Fruit fly (Drosophila melanogaster) whole organism, embryonic: ENCODE data around the gene CG34008.

Experiments used
- CG10274 ChIP-seq: fragments of 200-800 bp; sonication (Bioruptor generic); optimal IDR thresholded peaks from 3 replicates; lab custom pipeline; 2017; ENCODE audit warnings: missing biosample characterization, mild to moderate bottlenecking, missing genetic modification characterization
- CG10543 ChIP-seq: fragments of 200-800 bp; sonication (Bioruptor generic); optimal IDR thresholded peaks from 3 replicates; lab custom pipeline; 2017; ENCODE audit warnings: missing biosample characterization, mild to moderate bottlenecking, missing genetic modification characterization, moderate library complexity
- CG10654 ChIP-seq: fragments of 200-800 bp; sonication (Bioruptor generic); optimal IDR thresholded peaks from 2 replicates; lab custom pipeline; 2016; ENCODE audit warnings: missing biosample characterization, missing genetic modification characterization
- CG11093 ChIP-seq: fragments of 200-800 bp; sonication (Bioruptor generic); IDR thresholded peaks from 3 replicates; pipeline ENCODE4 v1.3.6; 2022; ENCODE audit warnings: missing biosample characterization, missing genetic modification characterization
- CG11504 ChIP-seq: fragments of 200-800 bp; sonication (Bioruptor generic); optimal IDR thresholded peaks from 3 replicates; lab custom pipeline; 2019; ENCODE audit warnings: missing biosample characterization, mild to moderate bottlenecking, missing genetic modification characterization, moderate library complexity
- CG11560 ChIP-seq: fragments of 200-800 bp; sonication (Bioruptor generic); IDR thresholded peaks from 3 replicates; pipeline ENCODE4 v1.3.6; 2022; ENCODE audit warnings: missing biosample characterization, missing genetic modification characterization
- CG12104 ChIP-seq: fragments of 200-800 bp; sonication (Bioruptor generic); optimal IDR thresholded peaks from 3 replicates; lab custom pipeline; 2016; ENCODE audit warnings: missing biosample characterization, missing genetic modification characterization
- CG12236 ChIP-seq: fragments of 200-800 bp; sonication (Bioruptor generic); optimal IDR thresholded peaks from 2 replicates; lab custom pipeline; 2016; ENCODE audit warnings: missing biosample characterization, missing genetic modification characterization
- CG1233 ChIP-seq: fragments of 200-800 bp; sonication (Bioruptor generic); optimal IDR thresholded peaks from 4 replicates; lab custom pipeline; 2018; ENCODE audit warnings: missing biosample characterization, mild to moderate bottlenecking, missing genetic modification characterization
- CG13287 ChIP-seq: fragments of 200-800 bp; sonication (Bioruptor generic); IDR thresholded peaks from 2 replicates; pipeline ENCODE4 v1.3.6; 2022; ENCODE audit warnings: missing biosample characterization, missing genetic modification characterization; ENCODE audit not compliant: partially characterized antibody
- CG15011 ChIP-seq: fragments of 200-800 bp; sonication (Bioruptor generic); optimal IDR thresholded peaks from 3 replicates; lab custom pipeline; 2018; ENCODE audit warnings: missing biosample characterization, mild to moderate bottlenecking, missing genetic modification characterization
- CG1603 ChIP-seq: fragments of 200-800 bp; sonication (Bioruptor generic); optimal IDR thresholded peaks from 2 replicates; lab custom pipeline; 2019; ENCODE audit warnings: missing biosample characterization, mild to moderate bottlenecking, missing genetic modification characterization, moderate library complexity
- CG16863 ChIP-seq: fragments of 200-800 bp; sonication (Bioruptor generic); optimal IDR thresholded peaks from 3 replicates; lab custom pipeline; 2016; ENCODE audit warnings: missing biosample characterization, missing genetic modification characterization
- CG18011 ChIP-seq: fragments of 200-800 bp; sonication (Bioruptor generic); optimal IDR thresholded peaks from 2 replicates; lab custom pipeline; 2017; ENCODE audit warnings: missing biosample characterization, missing genetic modification characterization, mild to moderate bottlenecking, moderate library complexity, missing genotype
- CG18619 ChIP-seq: fragments of 200-800 bp; sonication (Bioruptor generic); optimal IDR thresholded peaks from 3 replicates; lab custom pipeline; 2017; ENCODE audit warnings: missing biosample characterization, mild to moderate bottlenecking, missing genetic modification characterization
- CG2116 ChIP-seq: fragments of 200-800 bp; sonication (Bioruptor generic); optimal IDR thresholded peaks from 3 replicates; lab custom pipeline; 2018; ENCODE audit warnings: missing biosample characterization, mild to moderate bottlenecking, missing genetic modification characterization
- CG3163 ChIP-seq: fragments of 200-800 bp; sonication (Bioruptor generic); optimal IDR thresholded peaks from 3 replicates; lab custom pipeline; 2016; ENCODE audit warnings: missing biosample characterization, missing genetic modification characterization
- CG3281 ChIP-seq: fragments of 200-800 bp; sonication (Bioruptor generic); optimal IDR thresholded peaks from 3 replicates; lab custom pipeline; 2017; ENCODE audit warnings: missing biosample characterization, mild to moderate bottlenecking, missing genetic modification characterization
- CG4617 ChIP-seq: fragments of 200-800 bp; sonication (Bioruptor generic); optimal IDR thresholded peaks from 3 replicates; lab custom pipeline; 2016; ENCODE audit warnings: missing biosample characterization, missing genetic modification characterization, borderline replicate concordance
- CG6689 ChIP-seq: fragments of 200-800 bp; sonication (Bioruptor generic); IDR thresholded peaks from 2 replicates; pipeline ENCODE4 v1.3.6; 2022; ENCODE audit warnings: missing biosample characterization, missing genetic modification characterization
- CG7372 ChIP-seq: fragments of 200-800 bp; sonication (Bioruptor generic); IDR thresholded peaks from 2 replicates; pipeline ENCODE4 v1.3.6; 2022; ENCODE audit warnings: missing biosample characterization, missing genetic modification characterization
- CG8089 ChIP-seq: fragments of 200-800 bp; sonication (Bioruptor generic); optimal IDR thresholded peaks from 3 replicates; lab custom pipeline; 2016; ENCODE audit warnings: missing biosample characterization, missing genetic modification characterization
- CG8388 ChIP-seq: fragments of 200-800 bp; sonication (Bioruptor generic); optimal IDR thresholded peaks from 2 replicates; lab custom pipeline; 2019; ENCODE audit warnings: missing biosample characterization, mild to moderate bottlenecking, missing genetic modification characterization, moderate library complexity
- CG9215 ChIP-seq: fragments of 200-800 bp; sonication (Bioruptor generic); IDR thresholded peaks from 2 replicates; pipeline ENCODE4 v1.3.6; 2022; ENCODE audit warnings: missing biosample characterization, missing genetic modification characterization
- CG9437 ChIP-seq: fragments of 200-800 bp; sonication (Bioruptor generic); optimal IDR thresholded peaks from 2 replicates; lab custom pipeline; 2018; ENCODE audit warnings: missing biosample characterization, mild to moderate bottlenecking, missing genetic modification characterization
- HHEX ChIP-seq: fragments of 200-800 bp; sonication (Bioruptor generic); optimal IDR thresholded peaks from 3 replicates; lab custom pipeline; 2017; ENCODE audit warnings: missing biosample characterization, mild to moderate bottlenecking, missing genetic modification characterization, missing genetic modification reagents
- Hand ChIP-seq: fragments of 200-800 bp; sonication (Bioruptor generic); optimal IDR thresholded peaks from 2 replicates; lab custom pipeline; 2017; ENCODE audit warnings: mild to moderate bottlenecking, missing biosample characterization, missing genetic modification reagents, missing genetic modification characterization
- Hey ChIP-seq: fragments of 200-800 bp; sonication (Bioruptor generic); optimal IDR thresholded peaks from 3 replicates; lab custom pipeline; 2018; ENCODE audit warnings: missing biosample characterization, mild to moderate bottlenecking, missing genetic modification characterization
- Hmr ChIP-seq: fragments of 200-800 bp; sonication (Bioruptor generic); optimal IDR thresholded peaks from 3 replicates; lab custom pipeline; 2017; ENCODE audit warnings: mild to moderate bottlenecking, missing biosample characterization, missing genetic modification reagents, missing genetic modification characterization
- Sry-β ChIP-seq: fragments of 200-800 bp; sonication (Bioruptor generic); optimal IDR thresholded peaks from 2 replicates; lab custom pipeline; 2018; ENCODE audit warnings: missing biosample characterization, mild to moderate bottlenecking, missing genetic modification characterization, moderate library complexity
- Stat92E ChIP-seq, 3 experiments: fragments of >200 bp in 2 of 3; fragments of 200-800 bp in 1 of 3; sonication (Bioruptor generic) in 1 of 3; optimal IDR thresholded peaks; 2 replicates each; lab custom pipeline; 2017 to 2019; ENCODE audit warnings: missing biosample characterization in 3 of 3, missing genetic modification characterization in 3 of 3, mild to moderate bottlenecking in 1 of 3, moderate library complexity in 1 of 3
- YL-1 ChIP-seq: fragments of 200-800 bp; sonication (Bioruptor generic); optimal IDR thresholded peaks from 3 replicates; lab custom pipeline; 2017; ENCODE audit warnings: missing biosample characterization, mild to moderate bottlenecking, missing genetic modification characterization
- ab ChIP-seq: fragments of 200-800 bp; sonication (Bioruptor generic); optimal IDR thresholded peaks from 2 replicates; lab custom pipeline; 2016; ENCODE audit warnings: missing biosample characterization, missing genetic modification characterization
- dm ChIP-seq: fragments of 200-800 bp; sonication (Bioruptor generic); optimal IDR thresholded peaks from 3 replicates; lab custom pipeline; 2016; ENCODE audit warnings: missing biosample characterization, missing genetic modification characterization
- dysf ChIP-seq: fragments of 200-800 bp; sonication (Bioruptor generic); IDR thresholded peaks from 3 replicates; pipeline ENCODE4 v1.3.6; 2022; ENCODE audit warnings: missing biosample characterization, missing genetic modification characterization
- eve ChIP-seq, 2 experiments: fragments of >200 bp; optimal IDR thresholded peaks; 2 replicates each; lab custom pipeline; 2017; ENCODE audit warnings: missing biosample characterization in 2 of 2, missing genetic modification characterization in 2 of 2
- fru ChIP-seq: fragments of >200 bp; optimal IDR thresholded peaks from 2 replicates; lab custom pipeline; 2017
- ftz-f1 ChIP-seq: fragments of 200-800 bp; sonication (Bioruptor generic); optimal IDR thresholded peaks from 2 replicates; lab custom pipeline; 2016; ENCODE audit warnings: missing biosample characterization, missing genetic modification characterization
- fu2 ChIP-seq: fragments of 200-800 bp; sonication (Bioruptor generic); optimal IDR thresholded peaks from 2 replicates; lab custom pipeline; 2016; ENCODE audit warnings: missing biosample characterization, missing genetic modification characterization
- gfzf ChIP-seq: fragments of 200-800 bp; sonication (Bioruptor generic); optimal IDR thresholded peaks from 2 replicates; lab custom pipeline; 2016; ENCODE audit warnings: missing biosample characterization, mild to moderate bottlenecking, missing genetic modification characterization, moderate library complexity
- kah ChIP-seq: fragments of 200-800 bp; sonication (Bioruptor generic); optimal IDR thresholded peaks from 2 replicates; lab custom pipeline; 2018; ENCODE audit warnings: missing biosample characterization, mild to moderate bottlenecking, missing genetic modification characterization
- org-1 ChIP-seq: fragments of 200-800 bp; sonication (Bioruptor generic); optimal IDR thresholded peaks from 2 replicates; lab custom pipeline; 2017; ENCODE audit warnings: missing biosample characterization, missing genetic modification characterization
- pan ChIP-seq, 4 experiments: fragments of >200 bp in 3 of 4; fragments of 200-800 bp in 1 of 4; sonication (Bioruptor generic) in 1 of 4; optimal IDR thresholded peaks in 3 of 4; IDR thresholded peaks in 1 of 4; 2 replicates each; pipeline versions ENCODE4 v1.3.6 to Lab custom; 2017 to 2022; ENCODE audit warnings: missing biosample characterization in 2 of 4, missing genetic modification characterization in 2 of 4, mixed read lengths in 1 of 4
- pho ChIP-seq: fragments of 200-800 bp; sonication (Bioruptor generic); optimal IDR thresholded peaks from 2 replicates; lab custom pipeline; 2016; ENCODE audit warnings: missing biosample characterization, missing genetic modification characterization
- phol ChIP-seq: fragments of 200-800 bp; sonication (Bioruptor generic); optimal IDR thresholded peaks from 3 replicates; lab custom pipeline; 2018; ENCODE audit warnings: missing biosample characterization, mild to moderate bottlenecking, missing genetic modification characterization, moderate library complexity
- slou ChIP-seq: fragments of 200-800 bp; sonication (Bioruptor generic); optimal IDR thresholded peaks from 3 replicates; lab custom pipeline; 2016; ENCODE audit warnings: missing biosample characterization, missing genetic modification characterization
- tap ChIP-seq: fragments of 200-800 bp; optimal IDR thresholded peaks from 3 replicates; lab custom pipeline; 2019; ENCODE audit warnings: missing biosample characterization, mild to moderate bottlenecking, missing genetic modification characterization, moderate library complexity
- trem ChIP-seq: fragments of 200-800 bp; optimal IDR thresholded peaks from 3 replicates; lab custom pipeline; 2019; ENCODE audit warnings: missing biosample characterization, mild to moderate bottlenecking, missing genetic modification characterization, moderate library complexity
- unc-4 ChIP-seq: fragments of 200-800 bp; sonication (Bioruptor generic); IDR thresholded peaks from 2 replicates; pipeline ENCODE4 v1.3.6; 2022; ENCODE audit warnings: missing biosample characterization, missing genetic modification characterization; ENCODE audit not compliant: partially characterized antibody
- zen2 ChIP-seq: fragments of 200-800 bp; sonication (Bioruptor generic); IDR thresholded peaks from 3 replicates; pipeline ENCODE4 v1.3.6; 2022; ENCODE audit warnings: missing biosample characterization, missing genetic modification characterization; ENCODE audit not compliant: partially characterized antibody

CG34008 gene

dm6 chr3R:20576789-20577188 lies 4.5 kb downstream of the CG34008 start, which contains the start of the genes TFAM and CG5412 (continued):
- TF ChIP-seq fu2 (GFP tag; lab: Kevin White, UChicago) (no peak), trem (tag; lab: Kevin White, UChicago) (peak; percentile 55), pan (optimal IDR thresholded peaks at IDR 0.05; lab: Kevin White, UChicago) (no peak), pan (GFP tag; optimal IDR thresholded peaks at IDR 0.05 in 1 of 2, IDR thresholded peaks at IDR 0.05 in 1 of 2) (no peak), Stat92E (GFP tag; optimal IDR thresholded peaks at IDR 0.05; lab: Kevin White, UChicago) (peak in 1 of 3 experiments; percentile 49), slou (GFP tag; lab: Kevin White, UChicago) (no peak), CG11560 (tag; lab: Robert Waterston, UW) (no peak), CG10274 (GFP tag; lab: Kevin White, UChicago) (no peak), Sry-β (GFP tag; lab: Kevin White, UChicago) (no peak), unc-4 (GFP tag; lab: Robert Waterston, UW) (peak; percentile 33; the same call in 1 of the 2 replicates), CG3281 (GFP tag; lab: Kevin White, UChicago) (no peak), CG1233 (GFP tag; lab: Kevin White, UChicago) (no peak), CG12236 (GFP tag; lab: Kevin White, UChicago) (no peak), Hmr (no peak), CG7372 (GFP tag; lab: Robert Waterston, UW) (no peak), CG16863 (GFP tag; lab: Kevin White, UChicago) (no peak), phol (tag; lab: Kevin White, UChicago) (peak; percentile 49), Hand (no peak), CG18011 (no peak), CG11093 (GFP tag; lab: Robert Waterston, UW) (no peak), kah (no peak), CG13287 (GFP tag; lab: Robert Waterston, UW) (peak; percentile 58), CG12104 (GFP tag; lab: Kevin White, UChicago) (no peak), CG9215 (GFP tag; lab: Robert Waterston, UW) (no peak), ab (no peak), org-1 (GFP tag; lab: Kevin White, UChicago) (no peak), ftz-f1 (GFP tag; lab: Kevin White, UChicago) (peak; percentile 71), CG10543 (GFP tag; lab: Kevin White, UChicago) (no peak), CG8388 (GFP tag; lab: Kevin White, UChicago) (no peak), zen2 (peak; percentile 33; the same call in 1 of the 3 replicates), CG11504 (tag; lab: Kevin White, UChicago) (no peak), gfzf (peak; percentile 2), CG9437 (GFP tag; lab: Kevin White, UChicago) (peak; percentile 56), CG1603 (tag; lab: Kevin White, UChicago) (peak; percentile 50), CG3163 (GFP tag; lab: Kevin White, UChicago) (no peak), CG4617 (GFP tag; lab: Kevin White, UChicago) (peak; percentile 85), HHEX (GFP tag; lab: Kevin White, UChicago) (no peak), Hey (no peak), tap (tag; lab: Kevin White, UChicago) (no peak), dm (GFP tag; lab: Kevin White, UChicago) (peak; percentile 24), CG6689 (GFP tag; lab: Robert Waterston, UW) (no peak), pho (no peak), YL-1 (GFP tag; lab: Kevin White, UChicago) (peak; percentile 84), CG10654 (GFP tag; lab: Kevin White, UChicago) (no peak), dysf (GFP tag; lab: Robert Waterston, UW) (no peak), CG15011 (GFP tag; lab: Kevin White, UChicago) (no peak), CG2116 (GFP tag; lab: Kevin White, UChicago) (no peak), CG8089 (GFP tag; lab: Kevin White, UChicago) (no peak), fru (lab: Kevin White, UChicago) (no peak), eve (GFP tag; optimal IDR thresholded peaks at IDR 0.05; lab: Kevin White, UChicago) (no peak), CG18619 (GFP tag; lab: Kevin White, UChicago) (no peak)
